Worm (Caenorhabditis elegans): ENCODE measurements around the gene T11F9.22.
A peak's percentile ranks its signal among the peaks of the same experiment; 100 is the strongest.

The T11F9.22 gene

DNA sequence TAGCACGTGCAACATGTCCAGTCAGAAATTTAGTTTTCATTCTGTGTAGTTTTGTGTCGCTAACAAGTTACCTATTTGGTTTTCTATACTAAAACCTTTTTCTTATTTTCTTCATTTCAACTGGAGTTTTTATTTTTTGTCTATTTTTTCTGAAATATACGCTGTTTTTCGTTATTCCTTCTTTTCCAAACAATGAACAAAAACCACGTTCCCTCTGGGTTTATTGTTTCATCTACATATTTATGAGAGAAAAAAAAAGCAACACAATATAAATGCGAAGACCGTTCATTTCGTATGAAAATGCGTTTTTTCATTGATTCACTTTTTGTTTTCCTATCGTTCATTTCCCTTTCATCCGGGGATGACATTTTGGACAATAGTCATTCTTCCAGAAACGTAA, at the start of gene T11F9.22:
TSS of gene T11F9.22 (plus strand) at position 301 of the 400 bp plus-strand sequence.
- no peak for TF ChIP-seq elt-3 (tag; optimal IDR thresholded peaks at IDR 0.05)
- TF ChIP-seq unc-62 (GFP tag; optimal IDR thresholded peaks at IDR 0.05), result no peak
- TF ChIP-seq lin-15B (tag; optimal IDR thresholded peaks at IDR 0.05), result no peak
- no peak for TF ChIP-seq fkh-10 (GFP tag; optimal IDR thresholded peaks at IDR 0.05)
- TF ChIP-seq mml-1 (tag; optimal IDR thresholded peaks at IDR 0.05), result no peak
- no peak for TF ChIP-seq lsy-12 (tag; optimal IDR thresholded peaks at IDR 0.05)
- no peak for TF ChIP-seq nhr-23 (tag; optimal IDR thresholded peaks at IDR 0.05)
- TF ChIP-seq egl-5 (tag; optimal IDR thresholded peaks at IDR 0.05), result no peak
- TF ChIP-seq nhr-25 (tag; optimal IDR thresholded peaks at IDR 0.05), result no peak
- no peak for TF ChIP-seq nfya-1 (tag; optimal IDR thresholded peaks at IDR 0.05; ENCODE audit: insufficient read depth)
- no peak for TF ChIP-seq R02D3.7 (tag; optimal IDR thresholded peaks at IDR 0.05)
- TF ChIP-seq tbx-2 (tag; optimal IDR thresholded peaks at IDR 0.05), result no peak
- TF ChIP-seq hmg-11 (tag; optimal IDR thresholded peaks at IDR 0.05), result no peak

DNA sequence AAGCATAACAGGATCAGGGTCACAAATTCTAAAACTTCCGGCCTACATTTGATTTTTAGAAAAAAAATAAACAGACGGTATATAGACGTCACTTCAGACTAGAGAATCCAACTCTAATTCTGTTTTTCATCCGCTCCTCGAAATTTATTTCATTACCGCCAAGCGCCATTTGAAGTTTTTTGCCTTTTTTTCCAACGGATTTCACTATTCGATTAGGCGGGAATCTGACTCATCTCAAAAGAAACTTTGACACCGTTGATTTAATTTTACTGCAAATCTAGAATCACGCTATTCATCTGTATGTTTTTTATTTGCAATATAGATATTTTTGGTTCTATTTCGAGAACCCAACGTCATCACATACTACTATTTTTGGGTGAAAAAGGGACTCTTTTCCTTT, 48.7 kb upstream of the T11F9.22 start:
- TF ChIP-seq ZK546.5 (tag; optimal IDR thresholded peaks at IDR 0.05) (no peak), fkh-10 (GFP tag; optimal IDR thresholded peaks at IDR 0.05) (peak; percentile 72)

DNA sequence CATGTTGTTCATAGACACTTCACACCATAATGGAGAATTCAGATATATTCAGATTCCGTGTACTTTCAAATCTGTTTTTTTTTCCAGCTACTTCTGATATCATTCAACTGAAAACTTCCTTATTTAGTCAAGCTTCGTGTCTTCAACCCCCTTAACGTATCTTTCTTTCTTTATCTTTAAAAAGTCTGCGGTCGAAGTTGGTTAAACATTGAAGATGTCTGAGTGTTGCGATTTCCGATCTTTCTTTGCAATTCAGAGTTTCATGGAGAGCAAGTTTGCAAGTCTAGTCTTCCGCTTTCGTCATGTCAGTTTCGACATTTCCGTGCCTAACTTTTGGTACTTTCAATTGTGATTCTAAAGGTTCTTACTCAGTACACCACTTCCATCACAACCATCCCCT, 44.3 kb upstream of the T11F9.22 start:
- TF ChIP-seq mml-1 (tag; optimal IDR thresholded peaks at IDR 0.05) (no peak), jun-1 (tag; optimal IDR thresholded peaks at IDR 0.05) (no peak), aly-2 (tag; optimal IDR thresholded peaks at IDR 0.05) (no peak), eor-1 (tag; optimal IDR thresholded peaks at IDR 0.05) (no peak), nhr-25 (tag; optimal IDR thresholded peaks at IDR 0.05) (no peak), fos-1 (tag; optimal IDR thresholded peaks at IDR 0.05) (no peak), nhr-43 (tag; optimal IDR thresholded peaks at IDR 0.05; ENCODE audit: poor library complexity, severe bottlenecking) (no peak), nhr-11 (tag; optimal IDR thresholded peaks at IDR 0.05) (no peak), tbx-2 (tag; optimal IDR thresholded peaks at IDR 0.05) (no peak)

DNA sequence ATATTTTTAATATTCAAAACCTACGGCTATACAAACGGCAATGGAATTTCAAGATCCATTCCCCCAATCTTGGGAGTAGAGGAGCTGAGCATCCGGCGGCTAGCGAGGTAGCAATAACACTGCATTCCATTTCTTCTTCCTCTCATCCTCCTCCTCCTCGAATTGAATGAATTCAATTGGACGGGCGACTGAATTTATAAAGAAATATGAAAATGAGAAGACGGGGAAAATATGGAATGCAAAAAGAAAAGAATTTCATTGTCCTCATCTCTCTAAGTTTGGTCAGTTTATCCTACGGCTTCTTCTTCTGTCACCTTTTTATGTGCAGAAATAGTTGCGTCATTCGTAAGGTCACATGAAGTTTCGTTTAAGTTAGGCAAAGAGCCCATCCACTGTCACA, 43.1 kb upstream of the T11F9.22 start:
- TF ChIP-seq snpc-4 (tag; optimal IDR thresholded peaks at IDR 0.05), result no peak
- no peak for TF ChIP-seq daf-12 (tag; optimal IDR thresholded peaks at IDR 0.05)

DNA sequence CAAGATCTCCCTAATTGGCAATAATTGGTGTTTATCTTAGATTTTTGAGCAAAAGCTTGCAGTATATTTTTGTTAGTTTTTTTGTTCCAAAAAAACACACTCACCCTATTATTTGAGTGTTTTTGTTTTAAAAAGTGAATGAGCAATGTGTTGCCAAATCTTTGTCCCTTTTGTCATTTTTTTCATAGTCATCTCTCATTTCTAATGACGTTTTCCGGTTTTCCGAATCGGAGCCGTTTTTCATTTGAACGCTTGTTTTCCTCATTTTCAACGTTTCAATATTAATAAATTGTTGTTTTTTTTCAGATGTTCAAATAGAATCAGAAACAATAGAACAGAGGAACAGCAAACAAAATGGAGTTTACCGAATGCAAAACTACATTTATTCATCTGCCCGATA, 41.0 kb upstream of the T11F9.22 start, which contains the start of gene dmsr-1:
TSS of gene dmsr-1 (plus strand) at position 301 of the 400 bp plus-strand sequence.
- TF ChIP-seq ztf-11 (tag; optimal IDR thresholded peaks at IDR 0.05) (no peak), elt-1 (tag; optimal IDR thresholded peaks at IDR 0.05) (no peak), nhr-237 (tag; optimal IDR thresholded peaks at IDR 0.05) (no peak), pha-4 (tag; optimal IDR thresholded peaks at IDR 0.05) (no peak), unc-39 (tag; optimal IDR thresholded peaks at IDR 0.05) (no peak)

ce11 chrV:11439202-11439601, 40.3 kb upstream of the T11F9.22 start:
- TF ChIP-seq lsy-12 (tag; optimal IDR thresholded peaks at IDR 0.05), result no peak
- TF ChIP-seq pqm-1 (tag; optimal IDR thresholded peaks at IDR 0.05), result no peak
- no peak for TF ChIP-seq egl-5 (tag; optimal IDR thresholded peaks at IDR 0.05)
- TF ChIP-seq ztf-11 (tag; optimal IDR thresholded peaks at IDR 0.05), result no peak
- TF ChIP-seq lin-15B (tag; optimal IDR thresholded peaks at IDR 0.05), result no peak

ce11 chrV:11443503-11443902, 36.0 kb upstream of the T11F9.22 start, which contains the start of gene F57B7.2:
Gene F57B7.2, minus strand, starts transcription at chrV:11443603.
- TF ChIP-seq nfya-1 (tag; optimal IDR thresholded peaks at IDR 0.05; ENCODE audit: insufficient read depth), result peak; percentile 16
- no peak for TF ChIP-seq nhr-25 (tag; optimal IDR thresholded peaks at IDR 0.05)
- no peak for TF ChIP-seq nhr-11 (tag; optimal IDR thresholded peaks at IDR 0.05)
- TF ChIP-seq unc-62 (GFP tag; optimal IDR thresholded peaks at IDR 0.05), result peak; percentile 6

DNA sequence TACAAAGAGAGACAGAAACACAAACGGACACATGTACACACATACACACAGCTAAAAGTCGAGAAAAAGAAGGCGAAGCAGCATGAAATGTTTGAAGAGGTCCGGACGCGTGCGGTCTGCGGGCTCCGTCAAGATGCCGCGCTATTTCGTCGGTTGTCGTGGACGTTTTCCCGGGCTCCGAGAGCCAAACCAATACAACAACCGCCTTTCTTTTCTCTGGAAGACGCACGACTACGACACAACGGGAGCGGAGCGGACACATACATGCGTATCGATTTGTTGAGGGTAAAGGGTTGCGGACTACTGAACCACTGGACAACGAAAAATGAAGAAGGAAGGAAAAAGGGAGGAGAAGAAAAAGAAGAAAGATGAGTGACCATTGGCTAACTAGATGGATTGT, 34.1 kb upstream of the T11F9.22 start:
- TF ChIP-seq nhr-25 (tag; optimal IDR thresholded peaks at IDR 0.05) (no peak), pha-4 (tag; optimal IDR thresholded peaks at IDR 0.05) (no peak), fkh-10 (GFP tag; optimal IDR thresholded peaks at IDR 0.05) (no peak), zag-1 (tag; optimal IDR thresholded peaks at IDR 0.05) (no peak), nhr-12 (tag; optimal IDR thresholded peaks at IDR 0.05) (no peak), nhr-76 (tag; optimal IDR thresholded peaks at IDR 0.05) (no peak), tbx-2 (tag; optimal IDR thresholded peaks at IDR 0.05) (no peak), fos-1 (tag; optimal IDR thresholded peaks at IDR 0.05) (no peak), lin-39 (tag; optimal IDR thresholded peaks at IDR 0.05) (peak; percentile 73), nhr-23 (tag; optimal IDR thresholded peaks at IDR 0.05) (no peak), egl-5 (tag; optimal IDR thresholded peaks at IDR 0.05) (peak; percentile 48), ztf-11 (tag; optimal IDR thresholded peaks at IDR 0.05) (no peak), lin-15B (tag; optimal IDR thresholded peaks at IDR 0.05) (no peak), unc-62 (GFP tag; optimal IDR thresholded peaks at IDR 0.05) (peak; percentile 52), ceh-28 (tag; optimal IDR thresholded peaks at IDR 0.05) (peak; percentile 28), nhr-11 (tag; optimal IDR thresholded peaks at IDR 0.05) (no peak), daf-12 (tag; optimal IDR thresholded peaks at IDR 0.05) (no peak), ZK546.5 (tag; optimal IDR thresholded peaks at IDR 0.05) (no peak), fkh-2 (tag; optimal IDR thresholded peaks at IDR 0.05) (no peak), jun-1 (tag; optimal IDR thresholded peaks at IDR 0.05) (no peak), ztf-4 (tag; optimal IDR thresholded peaks at IDR 0.05) (no peak), ama-1 (optimal IDR thresholded peaks at IDR 0.05) (no peak), ceh-16 (tag; optimal IDR thresholded peaks at IDR 0.05) (no peak)
